Worm (Caenorhabditis elegans) whole organism, young adult: ENCODE results near the gene R11D1.10.

Source experiments
- B0336.3 ChIP-seq: fragments of 200-800 bp; sonication (Bioruptor generic); IDR thresholded peaks from 2 replicates; pipeline ENCODE4 v1.3.6; 2022; ENCODE audit warnings: missing genetic modification characterization, missing compliant biosample characterization
- D2030.7 ChIP-seq: fragments of 200-800 bp; sonication (Bioruptor generic); IDR thresholded peaks from 2 replicates; pipeline ENCODE4 v1.3.6; 2022; ENCODE audit warnings: missing genetic modification reagents, missing genetic modification characterization, missing compliant biosample characterization
- F22D6.2 ChIP-seq: sonication (generic microtip); optimal IDR thresholded peaks from 2 replicates; lab custom pipeline; 2016; ENCODE audit warnings: mild to moderate bottlenecking, missing genetic modification characterization, missing compliant biosample characterization
- F39B2.1 ChIP-seq: fragments of 200-800 bp; sonication (Bioruptor generic); IDR thresholded peaks from 2 replicates; pipeline ENCODE4 v1.3.6; 2022; ENCODE audit warnings: missing genetic modification reagents, missing genetic modification characterization, missing compliant biosample characterization
- F55B11.4 ChIP-seq: sonication (generic microtip); optimal IDR thresholded peaks from 2 replicates; lab custom pipeline; 2016; ENCODE audit warnings: missing compliant biosample characterization, missing genetic modification characterization, borderline replicate concordance; ENCODE audit not compliant: insufficient read depth
- F57A8.1 ChIP-seq: fragments of 200-800 bp; sonication (Bioruptor generic); optimal IDR thresholded peaks from 2 replicates; lab custom pipeline; 2018; ENCODE audit warnings: mild to moderate bottlenecking, missing genetic modification characterization, moderate library complexity, missing compliant biosample characterization
- Y53F4B.3 ChIP-seq: fragments of 200-800 bp; sonication (Bioruptor generic); IDR thresholded peaks from 2 replicates; pipeline ENCODE4 v1.3.6; 2022; ENCODE audit warnings: missing genetic modification reagents, missing genetic modification characterization, missing compliant biosample characterization
- Y53G8AR.9 ChIP-seq: fragments of 200-800 bp; sonication (Bioruptor generic); conservative IDR thresholded peaks from 2 replicates; pipeline ENCODE4 v1.3.6; 2022; ENCODE audit warnings: missing genetic modification reagents, missing genetic modification characterization, missing compliant biosample characterization
- Y67H2A.10 ChIP-seq: fragments of 200-800 bp; sonication (Bioruptor generic); conservative IDR thresholded peaks from 2 replicates; pipeline ENCODE4 v1.3.6; 2022; ENCODE audit warnings: missing genetic modification reagents, missing genetic modification characterization, missing compliant biosample characterization
- ama-1 ChIP-seq, 3 experiments: fragments of 150-350 bp in 1 of 3; sonication (generic microtip) in 2 of 3; optimal IDR thresholded peaks; 2 replicates each; lab custom pipeline; 2014 to 2018; ENCODE audit warnings: missing biosample characterization in 2 of 3, missing genetic modification characterization in 2 of 3, missing genetic modification reagents in 2 of 3
- ceh-58 ChIP-seq: fragments of 200-800 bp; sonication (Bioruptor generic); IDR thresholded peaks from 2 replicates; pipeline ENCODE4 v1.3.6; 2022; ENCODE audit warnings: missing genetic modification characterization, missing compliant biosample characterization
- ceh-79 ChIP-seq: sonication (generic microtip); optimal IDR thresholded peaks from 2 replicates; lab custom pipeline; 2017; ENCODE audit warnings: mild to moderate bottlenecking, missing genetic modification characterization, missing compliant biosample characterization
- egl-44 ChIP-seq: fragments of 200-800 bp; sonication (Bioruptor generic); IDR thresholded peaks from 2 replicates; pipeline ENCODE4 v1.3.6; 2022; ENCODE audit warnings: missing genetic modification reagents, missing genetic modification characterization, missing compliant biosample characterization
- hmg-1.2 ChIP-seq: fragments of 200-800 bp; sonication (Bioruptor generic); IDR thresholded peaks from 2 replicates; pipeline ENCODE4 v1.3.6; 2022; ENCODE audit warnings: missing genetic modification reagents, missing genetic modification characterization, missing compliant biosample characterization
- hmg-20 ChIP-seq: fragments of 200-800 bp; sonication (Bioruptor generic); IDR thresholded peaks from 2 replicates; pipeline ENCODE4 v1.3.6; 2022; ENCODE audit warnings: missing genetic modification reagents, missing genetic modification characterization, missing compliant biosample characterization
- lag-1 ChIP-seq: fragments of 200-800 bp; sonication (Bioruptor generic); IDR thresholded peaks from 2 replicates; pipeline ENCODE4 v1.3.6; 2022; ENCODE audit warnings: missing genetic modification reagents, missing genetic modification characterization, missing compliant biosample characterization
- lin-26 ChIP-seq: fragments of 200-800 bp; sonication (Bioruptor generic); IDR thresholded peaks from 2 replicates; pipeline ENCODE4 v1.3.6; 2022; ENCODE audit warnings: missing genetic modification reagents, missing genetic modification characterization, missing compliant biosample characterization
- lin-35 ChIP-seq, 3 experiments: fragments of 150-350 bp in 2 of 3; sonication (generic microtip) in 1 of 3; optimal IDR thresholded peaks; 2 replicates each; lab custom pipeline; 2014 to 2018; ENCODE audit warnings: missing biosample characterization in 3 of 3, missing genetic modification characterization in 3 of 3, missing genetic modification reagents in 3 of 3
- lin-40 ChIP-seq: sonication (generic microtip); optimal IDR thresholded peaks from 2 replicates; lab custom pipeline; 2016; ENCODE audit warnings: missing genetic modification characterization, mild to moderate bottlenecking, missing compliant biosample characterization, missing genotype, missing genetic modification reagents
- lin-54 ChIP-seq: fragments of 200-800 bp; sonication (Bioruptor generic); optimal IDR thresholded peaks from 2 replicates; lab custom pipeline; 2018; ENCODE audit warnings: mild to moderate bottlenecking, missing genetic modification characterization, missing compliant biosample characterization
- lsy-27 ChIP-seq: sonication (generic microtip); optimal IDR thresholded peaks from 2 replicates; lab custom pipeline; 2017; ENCODE audit warnings: missing genetic modification characterization, mild to moderate bottlenecking, missing compliant biosample characterization, antibody characterized with exemption, missing genotype, borderline replicate concordance; ENCODE audit not compliant: insufficient read depth
- madf-10 ChIP-seq: sonication (generic microtip); optimal IDR thresholded peaks from 2 replicates; lab custom pipeline; 2016; ENCODE audit warnings: mild to moderate bottlenecking, missing genetic modification characterization, missing compliant biosample characterization
- madf-3 ChIP-seq: fragments of 200-800 bp; sonication (Bioruptor generic); IDR thresholded peaks from 2 replicates; pipeline ENCODE4 v1.3.6; 2022; ENCODE audit warnings: missing genetic modification reagents, missing genetic modification characterization, missing compliant biosample characterization
- madf-6 ChIP-seq: fragments of 200-800 bp; sonication (Bioruptor generic); IDR thresholded peaks from 2 replicates; pipeline ENCODE4 v1.3.6; 2022; ENCODE audit warnings: missing genetic modification reagents, missing genetic modification characterization, missing compliant biosample characterization
- nhr-27 ChIP-seq: fragments of 200-800 bp; sonication (Bioruptor generic); optimal IDR thresholded peaks from 2 replicates; lab custom pipeline; 2018; ENCODE audit warnings: mild to moderate bottlenecking, missing genetic modification characterization, moderate library complexity, missing compliant biosample characterization
- nhr-80 ChIP-seq: sonication (generic microtip); optimal IDR thresholded peaks from 2 replicates; lab custom pipeline; 2016; ENCODE audit warnings: missing genetic modification characterization, missing compliant biosample characterization
- nhr-90 ChIP-seq: sonication (generic microtip); optimal IDR thresholded peaks from 2 replicates; lab custom pipeline; 2016; ENCODE audit warnings: missing genotype, mild to moderate bottlenecking, missing genetic modification characterization, missing compliant biosample characterization
- pha-4 ChIP-seq: fragments of 150-350 bp; sonication (generic microtip); optimal IDR thresholded peaks from 2 replicates; lab custom pipeline; 2014; ENCODE audit warnings: missing biosample characterization, missing genetic modification reagents, missing genetic modification characterization
- sea-2 ChIP-seq: fragments of 200-800 bp; sonication (Bioruptor generic); IDR thresholded peaks from 2 replicates; pipeline ENCODE4 v1.3.6; 2022; ENCODE audit warnings: missing genetic modification characterization, missing compliant biosample characterization
- snpc-1.1 ChIP-seq: sonication (generic microtip); optimal IDR thresholded peaks from 2 replicates; lab custom pipeline; 2017; ENCODE audit warnings: missing genetic modification characterization, mild to moderate bottlenecking, missing compliant biosample characterization, antibody characterized with exemption, moderate library complexity, missing genotype, missing genetic modification reagents; ENCODE audit not compliant: insufficient read depth
- snpc-3.4 ChIP-seq: sonication (generic microtip); optimal IDR thresholded peaks from 2 replicates; lab custom pipeline; 2017; ENCODE audit warnings: missing genetic modification characterization, mild to moderate bottlenecking, missing compliant biosample characterization, antibody characterized with exemption, moderate library complexity, missing genotype, missing genetic modification reagents
- snpc-4 ChIP-seq, 5 experiments: fragments of 150-350 bp in 1 of 5; sonication (generic microtip) in 4 of 5; optimal IDR thresholded peaks; 2 replicates each; lab custom pipeline; 2014 to 2018; ENCODE audit warnings: missing genetic modification characterization in 5 of 5, missing biosample characterization in 3 of 5, antibody characterized with exemption in 2 of 5, mild to moderate bottlenecking in 2 of 5, missing compliant biosample characterization in 2 of 5, missing genotype in 2 of 5, moderate library complexity in 2 of 5, missing genetic modification reagents in 1 of 5
- sptf-2 ChIP-seq: fragments of 200-800 bp; sonication (Bioruptor generic); optimal IDR thresholded peaks from 2 replicates; lab custom pipeline; 2018; ENCODE audit warnings: mild to moderate bottlenecking, missing genetic modification characterization, missing compliant biosample characterization
- tbp1 ChIP-seq: fragments of 200-800 bp; sonication (Bioruptor generic); optimal IDR thresholded peaks from 2 replicates; lab custom pipeline; 2018; ENCODE audit warnings: mild to moderate bottlenecking, missing genetic modification characterization, missing compliant biosample characterization
- zim-3 ChIP-seq: sonication (generic microtip); optimal IDR thresholded peaks from 2 replicates; lab custom pipeline; 2017; ENCODE audit warnings: mild to moderate bottlenecking, missing genetic modification characterization, moderate library complexity, missing compliant biosample characterization
- ztf-3 ChIP-seq: fragments of 200-800 bp; sonication (Bioruptor generic); optimal IDR thresholded peaks from 2 replicates; lab custom pipeline; 2018; ENCODE audit warnings: mild to moderate bottlenecking, missing genetic modification characterization, missing compliant biosample characterization

Gene R11D1.10

DNA sequence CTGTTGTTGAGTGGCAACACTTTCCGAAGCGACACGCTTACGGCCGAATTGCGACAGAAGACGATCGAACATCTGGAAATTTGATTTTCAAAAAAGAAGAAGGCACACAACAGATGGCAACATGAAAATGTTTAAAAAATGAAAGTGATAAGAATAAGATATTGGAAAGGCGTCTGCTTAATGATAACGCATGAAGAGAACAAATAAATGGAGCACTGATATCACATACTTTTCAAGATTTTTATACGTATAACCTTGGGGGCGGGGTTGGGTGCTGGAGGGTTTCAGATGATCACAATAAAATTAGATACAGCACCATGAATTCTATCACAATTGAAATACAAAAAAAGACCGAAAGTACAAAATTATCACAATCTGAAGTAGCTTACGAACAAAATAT lies 15.7 kb downstream of the R11D1.10 start, which contains the start of gene C15C8.7:
TSS of gene C15C8.7 (minus strand) at position 72 of the 400 bp plus-strand sequence.
- TF ChIP-seq snpc-1.1 (tag; lab: Kevin White, UChicago), result no peak
- TF ChIP-seq lin-54 (GFP tag; lab: Kevin White, UChicago), result no peak
- TF ChIP-seq nhr-80 (tag; lab: Kevin White, UChicago), result peak; percentile 26
- no peak for TF ChIP-seq nhr-90 (tag; lab: Kevin White, UChicago)
- TF ChIP-seq lin-26 (GFP tag; lab: Robert Waterston, UW), result no peak
- TF ChIP-seq lin-35 (GFP tag; optimal IDR thresholded peaks at IDR 0.05; lab: Kevin White, UChicago), result no peak
- no peak for TF ChIP-seq madf-10
- TF ChIP-seq Y53G8AR.9 (GFP tag; lab: Robert Waterston, UW), result no peak

DNA sequence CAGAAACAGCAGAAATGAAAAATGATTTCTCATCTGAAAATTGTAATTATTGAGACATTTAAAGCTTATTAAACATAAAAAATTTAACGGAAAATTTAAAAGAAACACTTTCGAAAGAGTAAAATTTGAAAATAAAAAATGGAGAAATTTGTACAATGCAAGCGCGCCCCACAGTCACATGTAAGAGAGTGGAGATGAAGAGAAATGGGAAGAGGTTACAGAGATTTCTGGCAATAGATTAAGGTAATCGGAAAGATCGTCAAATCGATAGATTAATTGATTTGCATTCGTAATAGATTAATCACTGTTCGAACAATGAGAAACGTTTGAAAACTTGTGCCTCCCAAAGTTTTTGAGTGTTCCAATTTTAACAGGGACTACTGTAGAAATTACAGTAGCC lies 18.1 kb downstream of the R11D1.10 start, which contains the start of gene C15C8.4:
TSS of gene C15C8.4 (minus strand) at position 33 of the 400 bp plus-strand sequence.
- TF ChIP-seq madf-3 (GFP tag; lab: Robert Waterston, UW) (no peak), Y67H2A.10 (GFP tag; lab: Robert Waterston, UW) (no peak), Y53G8AR.9 (GFP tag; lab: Robert Waterston, UW) (no peak), ceh-79 (tag; lab: Kevin White, UChicago) (no peak), pha-4 (tag; lab: Kevin White, UChicago) (no peak), lin-35 (GFP tag; optimal IDR thresholded peaks at IDR 0.05; lab: Kevin White, UChicago) (no peak), B0336.3 (GFP tag; lab: Robert Waterston, UW) (no peak)

DNA sequence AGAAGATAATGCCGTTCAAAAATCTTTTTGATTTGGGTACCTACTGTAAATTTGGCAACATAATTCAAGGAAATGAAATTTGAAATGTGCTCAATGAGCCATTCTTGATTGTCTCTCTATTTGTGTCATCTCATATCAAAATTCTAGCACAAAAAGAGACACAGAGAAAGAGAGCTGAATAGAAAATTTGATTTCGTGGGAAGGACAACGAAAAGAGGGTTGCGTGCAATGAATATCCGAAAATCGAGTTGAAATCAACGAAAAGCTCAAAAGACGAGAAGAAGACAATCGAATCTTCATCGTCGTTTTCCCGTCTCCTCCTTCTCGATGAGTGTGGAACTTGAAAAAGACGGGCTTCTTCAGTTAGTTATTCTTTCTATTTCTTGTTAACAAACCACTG lies 18.5 kb downstream of the R11D1.10 start, which contains the start of gene C15C8.5:
TSS of gene C15C8.5 (plus strand) at position 152 of the 400 bp plus-strand sequence.
- TF ChIP-seq lsy-27 (tag; lab: Kevin White, UChicago) (no peak), F55B11.4 (tag; lab: Kevin White, UChicago) (no peak), D2030.7 (GFP tag; lab: Robert Waterston, UW) (no peak), F39B2.1 (GFP tag; lab: Robert Waterston, UW) (no peak), lag-1 (GFP tag; lab: Robert Waterston, UW) (no peak), lin-40 (no peak), F57A8.1 (GFP tag; lab: Kevin White, UChicago) (no peak), Y53F4B.3 (GFP tag; lab: Robert Waterston, UW) (no peak), hmg-20 (no peak), tbp1 (GFP tag; lab: Kevin White, UChicago) (no peak), snpc-3.4 (tag; lab: Kevin White, UChicago) (no peak), nhr-27 (tag; lab: Kevin White, UChicago) (no peak), snpc-1.1 (tag; lab: Kevin White, UChicago) (no peak), sptf-2 (GFP tag; lab: Kevin White, UChicago) (no peak), sea-2 (GFP tag; lab: Robert Waterston, UW) (no peak)

DNA sequence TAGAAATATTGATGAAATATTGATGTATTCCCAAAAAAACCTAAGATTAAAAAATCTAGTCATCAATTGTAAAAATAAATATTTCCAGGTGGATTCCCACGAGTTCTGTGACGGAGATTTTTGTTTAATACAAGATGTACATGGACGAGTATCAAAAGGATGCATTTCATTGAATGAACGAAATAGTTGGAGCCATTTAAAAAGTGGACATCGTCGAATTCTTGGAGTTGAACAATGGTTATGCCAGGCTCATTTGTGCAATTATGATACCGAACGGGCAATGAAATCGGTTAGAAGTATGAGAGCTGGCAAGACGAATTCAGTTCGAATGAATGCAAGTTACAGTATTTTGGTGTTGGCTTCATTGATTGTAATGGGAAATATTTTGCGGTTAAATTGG lies 20.2 kb downstream of the R11D1.10 start:
- no peak for TF ChIP-seq hmg-1.2 (GFP tag; lab: Robert Waterston, UW)
- TF ChIP-seq egl-44 (GFP tag; lab: Robert Waterston, UW), result no peak
- no peak for TF ChIP-seq F22D6.2 (tag; lab: Kevin White, UChicago)
- no peak for TF ChIP-seq ama-1 (optimal IDR thresholded peaks at IDR 0.05; lab: Kevin White, UChicago)
- TF ChIP-seq ama-1 (GFP tag; optimal IDR thresholded peaks at IDR 0.05; lab: Kevin White, UChicago), result no peak
- TF ChIP-seq ztf-3, result no peak
- no peak for TF ChIP-seq zim-3 (tag; lab: Kevin White, UChicago)
- no peak for TF ChIP-seq ceh-58 (GFP tag; lab: Robert Waterston, UW)
- no peak for TF ChIP-seq D2030.7 (GFP tag; lab: Robert Waterston, UW)
- no peak for TF ChIP-seq nhr-90 (tag; lab: Kevin White, UChicago)
- no peak for TF ChIP-seq snpc-4 (GFP tag; optimal IDR thresholded peaks at IDR 0.05; lab: Kevin White, UChicago)
- TF ChIP-seq snpc-4 (tag; optimal IDR thresholded peaks at IDR 0.05; lab: Kevin White, UChicago), result no peak
- TF ChIP-seq madf-6 (GFP tag; lab: Robert Waterston, UW), result no peak
